Fruit fly (Drosophila melanogaster): ENCODE results near the gene CG17746.

The CG17746 gene

dm6 chr3L:3239785-3240596 is 613 bp upstream of the CG17746 start (continued):
- TF ChIP-seq zfh2 (GFP tag; optimal IDR thresholded peaks at IDR 0.05), result no peak
- peak; percentile 39 for TF ChIP-seq CG1603 (tag; optimal IDR thresholded peaks at IDR 0.05)
- no peak for TF ChIP-seq CG1233 (GFP tag; optimal IDR thresholded peaks at IDR 0.05)
- TF ChIP-seq CG12219 (GFP tag; optimal IDR thresholded peaks at IDR 0.05), result no peak
- no peak for TF ChIP-seq CG9797 (GFP tag; optimal IDR thresholded peaks at IDR 0.05)
- no peak for TF ChIP-seq Rx (GFP tag; IDR thresholded peaks at IDR 0.05)
- TF ChIP-seq Dp (GFP tag; optimal IDR thresholded peaks at IDR 0.05), result no peak
- TF ChIP-seq mirr (GFP tag; optimal IDR thresholded peaks at IDR 0.05), result peak; percentile 89
- no peak for TF ChIP-seq CG3995 (GFP tag; optimal IDR thresholded peaks at IDR 0.05)
- TF ChIP-seq GATAe (GFP tag; conservative IDR thresholded peaks at IDR 0.05), result peak; percentile 42; the same call in 1 of the 2 replicates
- no peak for TF ChIP-seq CG11085 (GFP tag; IDR thresholded peaks at IDR 0.05)
- no peak for TF ChIP-seq HmgD (GFP tag; optimal IDR thresholded peaks at IDR 0.05)
- TF ChIP-seq CG17359 (tag; optimal IDR thresholded peaks at IDR 0.05), result peak; percentile 9
- TF ChIP-seq kay (GFP tag; optimal IDR thresholded peaks at IDR 0.05), result no peak
- peak; percentile 53 for TF ChIP-seq sens (GFP tag)
- TF ChIP-seq jigr1 (GFP tag; IDR thresholded peaks at IDR 0.05), result no peak
- TF ChIP-seq Hr78 (GFP tag; optimal IDR thresholded peaks at IDR 0.05), result no peak
- TF ChIP-seq CG16863 (GFP tag; optimal IDR thresholded peaks at IDR 0.05), result no peak
- no peak for TF ChIP-seq dm (GFP tag; optimal IDR thresholded peaks at IDR 0.05)
- TF ChIP-seq CG4707 (GFP tag; optimal IDR thresholded peaks at IDR 0.05), result no peak
- no peak for TF ChIP-seq Tbp (GFP tag; optimal IDR thresholded peaks at IDR 0.05)
- TF ChIP-seq CG2678 (tag; optimal IDR thresholded peaks at IDR 0.05), result peak; percentile 10
- TF ChIP-seq pzg (GFP tag; optimal IDR thresholded peaks at IDR 0.05), result no peak
- TF ChIP-seq shn (GFP tag; optimal IDR thresholded peaks at IDR 0.05), result no peak
- no peak for TF ChIP-seq Kr (GFP tag; optimal IDR thresholded peaks at IDR 0.05)
- TF ChIP-seq Opbp (GFP tag; IDR thresholded peaks at IDR 0.05; ENCODE audit: partially characterized antibody), result no peak
- TF ChIP-seq Dek (tag; optimal IDR thresholded peaks at IDR 0.05), result no peak
- TF ChIP-seq HLH4C (GFP tag; IDR thresholded peaks at IDR 0.05; ENCODE audit: partially characterized antibody), result no peak
- TF ChIP-seq CG7987 (GFP tag; optimal IDR thresholded peaks at IDR 0.05), result no peak
- no peak for TF ChIP-seq HLH3B (GFP tag; IDR thresholded peaks at IDR 0.05)
- no peak for TF ChIP-seq nau (GFP tag; optimal IDR thresholded peaks at IDR 0.05)
- TF ChIP-seq hbn (GFP tag; IDR thresholded peaks at IDR 0.05; ENCODE audit: partially characterized antibody), result 0 out of 2 replicates have a peak, but pooled peaks have one; percentile 2
- peak; percentile 6 for TF ChIP-seq az2 (GFP tag; optimal IDR thresholded peaks at IDR 0.05)
- no peak for TF ChIP-seq Hr51 (GFP tag; optimal IDR thresholded peaks at IDR 0.05)
- TF ChIP-seq gsb (GFP tag; IDR thresholded peaks at IDR 0.05), result no peak
- TF ChIP-seq CG17385 (GFP tag; optimal IDR thresholded peaks at IDR 0.05), result peak; percentile 13
- TF ChIP-seq fru (optimal IDR thresholded peaks at IDR 0.05), result no peak
- TF ChIP-seq pros (GFP tag; optimal IDR thresholded peaks at IDR 0.05), result no peak
- TF ChIP-seq NC2α (GFP tag; optimal IDR thresholded peaks at IDR 0.05), result no peak
- peak; percentile 24 for TF ChIP-seq grau (tag; optimal IDR thresholded peaks at IDR 0.05)
- TF ChIP-seq CG14860 (GFP tag; IDR thresholded peaks at IDR 0.05; ENCODE audit: partially characterized antibody), result no peak
- no peak for TF ChIP-seq Scr (GFP tag; IDR thresholded peaks at IDR 0.05; ENCODE audit: partially characterized antibody)
- TF ChIP-seq Med (GFP tag), result peak; percentile 47
- TF ChIP-seq oc (tag; optimal IDR thresholded peaks at IDR 0.05), result no peak
- TF ChIP-seq Spps (tag; optimal IDR thresholded peaks at IDR 0.05), result no peak
- no peak for TF ChIP-seq Atf6 (GFP tag; IDR thresholded peaks at IDR 0.05)
- TF ChIP-seq CG1024 (GFP tag; IDR thresholded peaks at IDR 0.05), result no peak
- no peak for TF ChIP-seq CG7357 (GFP tag; IDR thresholded peaks at IDR 0.05)
- peak; percentile 40 for TF ChIP-seq CG10431 (GFP tag; optimal IDR thresholded peaks at IDR 0.05)

Data from whole organism, embryonic.